Fruit fly (Drosophila melanogaster): Measurements from ENCODE around the gene Tgi.

Gene Tgi

dm6 chr3L:13476566-13477452 lies 9.8 kb upstream of the Tgi start (continued):
- TF ChIP-seq caup (GFP tag; optimal IDR thresholded peaks at IDR 0.05; ENCODE audit: severe bottlenecking) (peak; percentile 89), CG17186 (GFP tag; optimal IDR thresholded peaks at IDR 0.05) (peak; percentile 72), bab2 (GFP tag; optimal IDR thresholded peaks at IDR 0.05) (peak; percentile 67), br (optimal IDR thresholded peaks at IDR 0.05) (no peak), Tbp (GFP tag; optimal IDR thresholded peaks at IDR 0.05) (no peak), ase (GFP tag; IDR thresholded peaks at IDR 0.05) (peak; percentile 71), corto (GFP tag; optimal IDR thresholded peaks at IDR 0.05) (peak; percentile 73), CG32532 (GFP tag; IDR thresholded peaks at IDR 0.05) (peak; percentile 86), row (GFP tag; IDR thresholded peaks at IDR 0.05) (peak; percentile 86), pros (GFP tag; optimal IDR thresholded peaks at IDR 0.05) (peak; percentile 10), Nf-YB (GFP tag; optimal IDR thresholded peaks at IDR 0.05) (peak; percentile 71), CG14860 (GFP tag; IDR thresholded peaks at IDR 0.05; ENCODE audit: partially characterized antibody) (no peak), CG13424 (tag; optimal IDR thresholded peaks at IDR 0.05) (peak; percentile 94), CG4328 (GFP tag; optimal IDR thresholded peaks at IDR 0.05) (peak; percentile 88), tgo (GFP tag; IDR thresholded peaks at IDR 0.05) (peak; percentile 89), HLH3B (GFP tag; IDR thresholded peaks at IDR 0.05) (peak; percentile 81), CG16813 (GFP tag; IDR thresholded peaks at IDR 0.05; ENCODE audit: partially characterized antibody) (no peak), Ssrp (tag; optimal IDR thresholded peaks at IDR 0.05) (peak; percentile 90), CG18764 (GFP tag; optimal IDR thresholded peaks at IDR 0.05) (peak; percentile 79), gt (GFP tag; IDR thresholded peaks at IDR 0.05) (0 out of 2 replicates have a peak, but pooled peaks have one; percentile 43), tap (tag; optimal IDR thresholded peaks at IDR 0.05) (peak; percentile 88), Fer2 (tag; optimal IDR thresholded peaks at IDR 0.05) (peak; percentile 68), CG18476 (GFP tag; optimal IDR thresholded peaks at IDR 0.05) (peak; percentile 80), CG18599 (GFP tag; optimal IDR thresholded peaks at IDR 0.05) (peak; percentile 89), MTF-1 (GFP tag; optimal IDR thresholded peaks at IDR 0.05; ENCODE audit: borderline replicate concordance) (peak; percentile 55), CG4820 (GFP tag; optimal IDR thresholded peaks at IDR 0.05) (peak; percentile 90), mld (GFP tag; IDR thresholded peaks at IDR 0.05; ENCODE audit: partially characterized antibody) (no peak), Usf (GFP tag; optimal IDR thresholded peaks at IDR 0.05) (peak; percentile 90), bbx (GFP tag; IDR thresholded peaks at IDR 0.05; ENCODE audit: partially characterized antibody) (no peak), aop (GFP tag; IDR thresholded peaks at IDR 0.05) (no peak), CG15601 (tag; optimal IDR thresholded peaks at IDR 0.05) (peak; percentile 87), hbn (GFP tag; IDR thresholded peaks at IDR 0.05; ENCODE audit: partially characterized antibody) (peak; percentile 69; the same call in 1 of the 2 replicates), CG16863 (GFP tag; optimal IDR thresholded peaks at IDR 0.05) (peak; percentile 69), ttk (GFP tag; IDR thresholded peaks at IDR 0.05) (peak; percentile 80), yki (optimal IDR thresholded peaks at IDR 0.05) (peak; percentile 99), ken (GFP tag; IDR thresholded peaks at IDR 0.05) (peak; percentile 75), slou (GFP tag; optimal IDR thresholded peaks at IDR 0.05) (peak; percentile 67), chinmo (GFP tag; IDR thresholded peaks at IDR 0.05; ENCODE audit: partially characterized antibody) (no peak), gro (GFP tag; optimal IDR thresholded peaks at IDR 0.05) (no peak), gcm2 (GFP tag; optimal IDR thresholded peaks at IDR 0.05) (peak; percentile 13), CG15073 (GFP tag; optimal IDR thresholded peaks at IDR 0.05) (peak; percentile 44), Dfd (GFP tag; optimal IDR thresholded peaks at IDR 0.05) (no peak), CG18262 (tag; optimal IDR thresholded peaks at IDR 0.05) (peak; percentile 94), btn (GFP tag; optimal IDR thresholded peaks at IDR 0.05) (no peak), Gsc (GFP tag; IDR thresholded peaks at IDR 0.05) (peak; percentile 56; the same call in 1 of the 2 replicates), CG5953 (GFP tag; IDR thresholded peaks at IDR 0.05) (no peak; the same call in 1 of the 2 replicates), chm (GFP tag; IDR thresholded peaks at IDR 0.05) (peak; percentile 39; the same call in 1 of the 2 replicates), Antp (GFP tag; optimal IDR thresholded peaks at IDR 0.05) (no peak), tin (GFP tag; optimal IDR thresholded peaks at IDR 0.05) (peak; percentile 87)
